Worm (Caenorhabditis elegans) whole organism, young adult: ENCODE measurements around the gene ZK563.7.

ENCODE experiments used
- D2030.7 ChIP-seq: fragments of 200-800 bp; sonication (Bioruptor generic); IDR thresholded peaks from 2 replicates; pipeline ENCODE4 v1.3.6; 2022; ENCODE audit warnings: missing genetic modification reagents, missing genetic modification characterization, missing compliant biosample characterization
- F23B12.7 ChIP-seq: sonication (generic microtip); optimal IDR thresholded peaks from 2 replicates; lab custom pipeline; 2017; ENCODE audit warnings: missing genetic modification characterization, mild to moderate bottlenecking, missing compliant biosample characterization, antibody characterized with exemption, moderate library complexity; ENCODE audit not compliant: insufficient read depth
- hlh-12 ChIP-seq: sonication (generic microtip); optimal IDR thresholded peaks from 2 replicates; lab custom pipeline; 2016; ENCODE audit warnings: missing genetic modification characterization, missing compliant biosample characterization
- hmg-20 ChIP-seq: fragments of 200-800 bp; sonication (Bioruptor generic); IDR thresholded peaks from 2 replicates; pipeline ENCODE4 v1.3.6; 2022; ENCODE audit warnings: missing genetic modification reagents, missing genetic modification characterization, missing compliant biosample characterization
- lag-1 ChIP-seq: fragments of 200-800 bp; sonication (Bioruptor generic); IDR thresholded peaks from 2 replicates; pipeline ENCODE4 v1.3.6; 2022; ENCODE audit warnings: missing genetic modification reagents, missing genetic modification characterization, missing compliant biosample characterization

ce11 chrX:3414660-3415144 is 34.4 kb downstream of the ZK563.7 start, which contains the start of gene dhs-27:
- TF ChIP-seq D2030.7 (GFP tag; lab: Robert Waterston, UW) (no peak), hmg-20 (GFP tag; lab: Robert Waterston, UW) (no peak), F23B12.7 (tag; lab: Kevin White, UChicago) (no peak), hlh-12 (no peak), lag-1 (GFP tag; lab: Robert Waterston, UW) (no peak)
